Worm (Caenorhabditis elegans): ENCODE results near the gene R10H1.1.

DNA sequence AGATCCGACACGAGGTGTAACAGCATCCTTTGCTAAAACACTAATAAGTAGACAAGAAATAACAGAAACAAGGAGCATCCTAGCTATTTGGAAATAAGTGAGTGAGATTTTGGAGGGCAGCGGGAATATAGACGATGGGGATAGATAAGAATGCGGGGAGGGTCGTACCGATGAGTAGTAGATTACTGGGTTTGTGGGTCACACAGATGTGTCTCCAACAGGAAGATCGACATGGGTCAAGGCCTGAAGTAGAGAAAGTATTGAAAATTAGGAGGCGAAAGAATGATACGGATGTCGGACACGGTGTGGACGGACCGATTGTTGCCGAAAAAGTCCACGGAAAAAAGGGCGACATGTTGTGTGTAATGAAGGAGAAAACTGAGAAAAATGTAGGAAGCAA, 40.1 kb downstream of the R10H1.1 start, which contains the start of gene wrt-10:
- no peak for TF ChIP-seq tbx-7 (tag; optimal IDR thresholded peaks at IDR 0.05)
- no peak for TF ChIP-seq pha-2 (tag; optimal IDR thresholded peaks at IDR 0.05)
- TF ChIP-seq C08G9.2 (tag; optimal IDR thresholded peaks at IDR 0.05), result no peak

Measured in whole organism, late embryonic.